Fruit fly (Drosophila melanogaster) whole organism, embryonic: ENCODE data around the gene TbCMF46.

Experiments used
- Adf1 ChIP-seq: fragments of 200-800 bp; sonication (Bioruptor generic); IDR thresholded peaks from 2 replicates; pipeline ENCODE4 v1.3.6; 2022; ENCODE audit warnings: missing biosample characterization, missing genetic modification characterization
- Atf-2 ChIP-seq: fragments of 200-800 bp; sonication (Bioruptor generic); optimal IDR thresholded peaks from 2 replicates; lab custom pipeline; 2016; ENCODE audit warnings: missing biosample characterization, missing genetic modification characterization
- B-H2 ChIP-seq: fragments of 200-800 bp; sonication (Bioruptor generic); optimal IDR thresholded peaks from 2 replicates; lab custom pipeline; 2018; ENCODE audit warnings: missing biosample characterization, mild to moderate bottlenecking, missing genetic modification characterization
- CG10543 ChIP-seq: fragments of 200-800 bp; sonication (Bioruptor generic); optimal IDR thresholded peaks from 3 replicates; lab custom pipeline; 2017; ENCODE audit warnings: missing biosample characterization, mild to moderate bottlenecking, missing genetic modification characterization, moderate library complexity
- CG12769 ChIP-seq: fragments of 200-800 bp; sonication (Bioruptor generic); optimal IDR thresholded peaks from 2 replicates; lab custom pipeline; 2019; ENCODE audit warnings: missing biosample characterization, mild to moderate bottlenecking, missing genetic modification characterization, moderate library complexity
- CG13894 ChIP-seq: fragments of 200-800 bp; sonication (Bioruptor generic); optimal IDR thresholded peaks from 3 replicates; lab custom pipeline; 2018; ENCODE audit warnings: missing biosample characterization, mild to moderate bottlenecking, missing genetic modification characterization, moderate library complexity
- CG14441 ChIP-seq: fragments of 200-800 bp; sonication (Bioruptor generic); IDR thresholded peaks from 2 replicates; pipeline ENCODE4 v1.3.6; 2022; ENCODE audit warnings: missing biosample characterization, missing genetic modification characterization
- CG15269 ChIP-seq: fragments of 200-800 bp; sonication (Bioruptor generic); optimal IDR thresholded peaks from 2 replicates; lab custom pipeline; 2018; ENCODE audit warnings: missing biosample characterization, mild to moderate bottlenecking, missing genetic modification characterization, moderate library complexity
- CG17361 ChIP-seq: fragments of 200-800 bp; sonication (Bioruptor generic); IDR thresholded peaks from 3 replicates; pipeline ENCODE4 v1.3.6; 2022; ENCODE audit warnings: missing biosample characterization, missing genetic modification characterization
- CG18262 ChIP-seq: fragments of 200-800 bp; optimal IDR thresholded peaks from 3 replicates; lab custom pipeline; 2019; ENCODE audit warnings: missing biosample characterization, mild to moderate bottlenecking, missing genetic modification characterization, moderate library complexity
- CG30431 ChIP-seq: fragments of 200-800 bp; sonication (Bioruptor generic); optimal IDR thresholded peaks from 2 replicates; lab custom pipeline; 2017; ENCODE audit warnings: missing biosample characterization, missing genetic modification characterization
- CG3407 ChIP-seq: fragments of 200-800 bp; sonication (Bioruptor generic); optimal IDR thresholded peaks from 2 replicates; lab custom pipeline; 2018; ENCODE audit warnings: missing biosample characterization, mild to moderate bottlenecking, missing genetic modification characterization
- CG34376 ChIP-seq: fragments of 200-800 bp; sonication (Bioruptor generic); optimal IDR thresholded peaks from 2 replicates; lab custom pipeline; 2018; ENCODE audit warnings: missing biosample characterization, mild to moderate bottlenecking, missing genetic modification characterization
- CG7556 ChIP-seq: fragments of 200-800 bp; sonication (Bioruptor generic); optimal IDR thresholded peaks from 2 replicates; lab custom pipeline; 2017; ENCODE audit warnings: missing biosample characterization, mild to moderate bottlenecking, missing genetic modification characterization
- CG9437 ChIP-seq: fragments of 200-800 bp; sonication (Bioruptor generic); optimal IDR thresholded peaks from 2 replicates; lab custom pipeline; 2018; ENCODE audit warnings: missing biosample characterization, mild to moderate bottlenecking, missing genetic modification characterization
- Ets65A ChIP-seq: fragments of 200-800 bp; sonication (Bioruptor generic); peaks from one replicate; lab custom pipeline; 2016; ENCODE audit warnings: missing biosample characterization, missing genetic modification characterization
- Fer2 ChIP-seq: fragments of 200-800 bp; sonication (Bioruptor generic); optimal IDR thresholded peaks from 2 replicates; lab custom pipeline; 2018; ENCODE audit warnings: missing biosample characterization, mild to moderate bottlenecking, missing genetic modification characterization, moderate library complexity
- Fer3 ChIP-seq: fragments of 200-800 bp; sonication (Bioruptor generic); optimal IDR thresholded peaks from 2 replicates; lab custom pipeline; 2018; ENCODE audit warnings: missing biosample characterization, mild to moderate bottlenecking, missing genetic modification characterization, moderate library complexity
- Hr78 ChIP-seq, 2 experiments: fragments of 200-800 bp in 1 of 2; fragments of >200 bp in 1 of 2; sonication (Bioruptor generic) in 1 of 2; optimal IDR thresholded peaks; 2 replicates each; lab custom pipeline; 2017 to 2019; ENCODE audit warnings: missing biosample characterization in 2 of 2, missing genetic modification characterization in 2 of 2, mild to moderate bottlenecking in 1 of 2, moderate library complexity in 1 of 2
- MBD-R2 ChIP-seq: fragments of 200-800 bp; sonication (Bioruptor generic); IDR thresholded peaks from 2 replicates; pipeline ENCODE4 v1.3.6; 2022; ENCODE audit warnings: missing biosample characterization, missing genetic modification characterization
- Meics ChIP-seq: fragments of 200-800 bp; sonication (Bioruptor generic); optimal IDR thresholded peaks from 2 replicates; lab custom pipeline; 2017; ENCODE audit warnings: missing biosample characterization, mild to moderate bottlenecking, missing genetic modification characterization
- Pdp1 ChIP-seq, 2 experiments: fragments of 200-800 bp; sonication (Bioruptor generic); optimal IDR thresholded peaks; 3 replicates each; lab custom pipeline; 2016; ENCODE audit warnings: missing biosample characterization in 2 of 2, missing genetic modification characterization in 2 of 2, mild to moderate bottlenecking in 1 of 2, moderate library complexity in 1 of 2
- Rfx ChIP-seq: fragments of 200-800 bp; sonication (Bioruptor generic); IDR thresholded peaks from 2 replicates; pipeline ENCODE4 v1.3.6; 2022; ENCODE audit warnings: missing biosample characterization, missing genetic modification characterization
- abd-A ChIP-seq: fragments of 200-800 bp; sonication (Bioruptor generic); optimal IDR thresholded peaks from 3 replicates; lab custom pipeline; 2019; ENCODE audit warnings: missing biosample characterization, mild to moderate bottlenecking, missing genetic modification characterization, moderate library complexity
- amos ChIP-seq: fragments of 200-800 bp; sonication (Bioruptor generic); IDR thresholded peaks from 2 replicates; pipeline ENCODE4 v1.3.6; 2022; ENCODE audit warnings: missing biosample characterization, missing genetic modification characterization; ENCODE audit not compliant: partially characterized antibody
- aop ChIP-seq: fragments of 200-800 bp; sonication (Bioruptor generic); IDR thresholded peaks from 2 replicates; pipeline ENCODE4 v1.3.6; 2022; ENCODE audit warnings: missing biosample characterization, missing genetic modification characterization
- bsh ChIP-seq, 2 experiments: fragments of 200-800 bp; sonication (Bioruptor generic); optimal IDR thresholded peaks; 2 replicates each; lab custom pipeline; 2017 to 2018; ENCODE audit warnings: mild to moderate bottlenecking in 2 of 2, missing biosample characterization in 2 of 2, missing genetic modification characterization in 2 of 2, moderate library complexity in 1 of 2
- cg ChIP-seq: fragments of 200-800 bp; sonication (Bioruptor generic); optimal IDR thresholded peaks from 3 replicates; lab custom pipeline; 2019; ENCODE audit warnings: missing biosample characterization, mild to moderate bottlenecking, missing genetic modification characterization, moderate library complexity
- ci ChIP-seq: fragments of 200-800 bp; sonication (Bioruptor generic); IDR thresholded peaks from 3 replicates; pipeline ENCODE4 v1.3.6; 2022; ENCODE audit warnings: missing biosample characterization, missing genetic modification characterization
- dm ChIP-seq: fragments of 200-800 bp; sonication (Bioruptor generic); optimal IDR thresholded peaks from 3 replicates; lab custom pipeline; 2016; ENCODE audit warnings: missing biosample characterization, missing genetic modification characterization
- dmrt11E ChIP-seq: fragments of 200-800 bp; sonication (Bioruptor generic); optimal IDR thresholded peaks from 3 replicates; lab custom pipeline; 2018; ENCODE audit warnings: missing biosample characterization, mild to moderate bottlenecking, missing genetic modification characterization, moderate library complexity
- fd102C ChIP-seq: fragments of 200-800 bp; sonication (Bioruptor generic); optimal IDR thresholded peaks from 2 replicates; lab custom pipeline; 2018; ENCODE audit warnings: missing biosample characterization, mild to moderate bottlenecking, missing genetic modification characterization, moderate library complexity
- hth ChIP-seq: fragments of >200 bp; optimal IDR thresholded peaks from 2 replicates; lab custom pipeline; 2017; ENCODE audit warnings: inconsistent platforms
- lab ChIP-seq: fragments of 200-800 bp; sonication (Bioruptor generic); optimal IDR thresholded peaks from 3 replicates; lab custom pipeline; 2017; ENCODE audit warnings: missing biosample characterization, missing genetic modification characterization, mild to moderate bottlenecking, moderate library complexity, missing genetic modification reagents
- mirr ChIP-seq: fragments of 200-800 bp; sonication (Bioruptor generic); optimal IDR thresholded peaks from 3 replicates; lab custom pipeline; 2018; ENCODE audit warnings: missing biosample characterization, mild to moderate bottlenecking, missing genetic modification characterization
- nmo ChIP-seq: fragments of 200-800 bp; sonication (Bioruptor generic); optimal IDR thresholded peaks from 2 replicates; lab custom pipeline; 2018; ENCODE audit warnings: missing biosample characterization, mild to moderate bottlenecking, missing genetic modification characterization, moderate library complexity
- nom ChIP-seq: fragments of 200-800 bp; sonication (Bioruptor generic); optimal IDR thresholded peaks from 2 replicates; lab custom pipeline; 2017; ENCODE audit warnings: missing biosample characterization, missing genetic modification characterization, mild to moderate bottlenecking, moderate library complexity, missing genetic modification reagents
- rib ChIP-seq: fragments of 200-800 bp; sonication (Bioruptor generic); IDR thresholded peaks from 2 replicates; pipeline ENCODE4 v1.3.6; 2022; ENCODE audit warnings: missing biosample characterization, missing genetic modification characterization
- row ChIP-seq: fragments of 200-800 bp; sonication (Bioruptor generic); IDR thresholded peaks from 3 replicates; pipeline ENCODE4 v1.3.6; 2022; ENCODE audit warnings: missing biosample characterization, missing genetic modification characterization
- sd ChIP-seq: fragments of 200-800 bp; sonication (Bioruptor generic); optimal IDR thresholded peaks from 3 replicates; lab custom pipeline; 2018; ENCODE audit warnings: missing biosample characterization, mild to moderate bottlenecking, missing genetic modification characterization, moderate library complexity
- sens ChIP-seq: fragments of 200-800 bp; sonication (Bioruptor generic); peaks from one replicate; lab custom pipeline; 2016; ENCODE audit warnings: missing biosample characterization, missing genetic modification characterization
- sug ChIP-seq: fragments of 200-800 bp; optimal IDR thresholded peaks from 2 replicates; lab custom pipeline; 2019; ENCODE audit warnings: missing biosample characterization, mild to moderate bottlenecking, missing genetic modification characterization, moderate library complexity
- yki ChIP-seq: fragments of >200 bp; optimal IDR thresholded peaks from 3 replicates; lab custom pipeline; 2018

Gene TbCMF46

DNA sequence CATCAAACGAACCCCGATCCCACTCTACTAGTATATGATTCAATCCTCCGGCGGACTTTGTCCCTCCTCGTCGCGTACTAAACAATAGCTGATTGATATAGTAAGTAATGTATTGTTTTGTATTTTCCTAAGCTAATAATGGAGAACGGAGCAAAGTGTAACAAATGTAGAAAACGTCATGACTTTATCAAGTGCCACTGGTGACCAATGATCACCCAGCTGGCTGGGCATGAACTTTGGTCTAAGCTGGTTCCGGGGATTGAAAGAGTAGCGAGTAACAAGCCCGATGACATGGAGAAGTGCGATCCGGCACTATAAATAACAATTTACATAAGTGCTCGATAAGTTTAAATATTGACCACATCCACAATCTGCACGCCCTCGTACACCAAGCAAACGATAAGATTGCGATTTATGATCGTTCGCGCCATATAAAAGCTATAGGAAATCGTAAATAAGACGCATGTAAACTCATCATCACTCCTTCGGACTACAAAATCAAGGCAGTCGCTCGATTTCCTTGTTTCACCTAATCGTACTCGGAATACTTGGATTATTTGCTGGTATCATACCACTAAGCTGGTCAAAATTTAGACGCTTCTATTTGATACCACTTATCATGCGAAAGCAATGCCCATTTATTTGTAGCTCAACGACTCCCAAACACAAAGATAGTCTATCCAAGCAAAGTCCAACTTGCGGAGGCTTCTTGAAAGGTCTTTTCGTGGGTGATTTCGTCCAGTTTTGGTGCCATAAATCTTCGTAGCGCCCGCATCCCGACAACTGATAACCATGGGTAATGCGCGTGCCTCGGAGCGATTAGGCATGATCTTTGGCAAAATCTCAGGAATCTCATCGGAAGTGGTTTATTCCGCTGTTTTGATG, 24.8 kb upstream of the TbCMF46 start (continued):
- no peak for TF ChIP-seq nmo (GFP tag; lab: Kevin White, UChicago)
- peak in 1 of 2 experiments; percentile 50 for TF ChIP-seq bsh (GFP tag; optimal IDR thresholded peaks at IDR 0.05; lab: Kevin White, UChicago)
- TF ChIP-seq CG3407 (GFP tag; lab: Kevin White, UChicago) = no peak
- TF ChIP-seq sug (tag; lab: Kevin White, UChicago) = peak; percentile 65
- TF ChIP-seq dm (GFP tag; lab: Kevin White, UChicago) = no peak
- no peak for TF ChIP-seq CG17361 (GFP tag; lab: Robert Waterston, UW)
- no peak for TF ChIP-seq dmrt11E (tag; lab: Kevin White, UChicago)
- TF ChIP-seq MBD-R2 (GFP tag; lab: Robert Waterston, UW) = no peak

DNA sequence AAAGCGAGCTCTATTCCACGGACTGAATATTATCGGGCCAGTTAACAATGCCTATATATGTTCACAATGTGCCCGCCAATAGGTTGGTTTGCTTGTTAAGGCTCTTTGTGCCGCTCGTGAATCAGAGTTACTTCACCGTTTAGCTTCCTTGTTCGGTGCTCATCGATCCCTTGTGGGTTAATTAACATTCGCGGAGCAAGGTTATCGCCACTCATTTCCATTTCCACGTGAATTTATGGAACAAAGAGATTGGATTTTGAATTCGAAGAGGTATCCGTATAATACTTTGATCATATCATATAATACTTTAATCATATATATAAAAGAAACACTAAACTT, 23.8 kb upstream of the TbCMF46 start:
- TF ChIP-seq Fer2 (tag; lab: Kevin White, UChicago) (no peak), Ets65A (GFP tag; lab: Kevin White, UChicago) (peak; percentile 55), Fer3 (tag; lab: Kevin White, UChicago) (peak; percentile 16), Hr78 (GFP tag; optimal IDR thresholded peaks at IDR 0.05; lab: Kevin White, UChicago) (peak in 1 of 2 experiments; percentile 28)

DNA sequence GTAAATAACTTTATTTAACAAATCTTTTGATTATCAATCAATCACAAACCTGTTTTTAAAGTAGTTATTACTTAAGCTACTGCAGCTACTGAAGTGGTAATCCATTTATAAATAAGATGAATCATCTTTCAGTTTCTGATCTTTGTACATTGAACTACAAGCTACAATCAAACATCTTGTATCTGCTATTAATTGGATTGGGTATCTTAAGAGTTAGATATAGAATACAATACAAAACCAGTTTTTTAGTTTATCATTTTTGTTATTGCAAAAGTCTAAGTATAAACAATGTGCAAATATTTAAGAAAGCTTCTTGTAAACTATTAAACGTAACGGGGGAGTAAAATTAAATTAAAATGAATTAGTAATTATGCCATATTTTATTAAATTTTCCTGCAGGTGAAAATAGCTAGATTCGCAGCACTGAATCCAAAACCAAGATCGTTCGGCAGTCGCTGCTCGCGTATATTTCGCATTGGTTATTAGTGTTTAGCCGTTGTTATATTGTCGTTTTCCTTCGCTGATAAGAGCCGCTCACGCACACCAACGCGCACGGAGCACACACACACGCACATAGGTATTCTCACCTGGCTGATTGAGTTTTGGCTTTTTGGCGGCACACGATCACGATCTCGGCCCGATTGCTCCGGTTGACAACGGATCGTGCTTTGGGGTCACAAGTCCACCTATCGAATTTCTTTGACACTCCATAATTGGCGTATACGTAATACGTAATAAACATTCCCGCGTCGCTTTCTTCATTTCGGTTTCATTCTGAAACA, 23.3 kb upstream of the TbCMF46 start:
- TF ChIP-seq aop (GFP tag; lab: Robert Waterston, UW) (no peak), cg (peak; percentile 68), lab (peak; percentile 19), Pdp1 (GFP tag; optimal IDR thresholded peaks at IDR 0.05; lab: Kevin White, UChicago) (peak in 1 of 2 experiments; percentile 62), CG14441 (GFP tag; lab: Robert Waterston, UW) (peak; percentile 30; the same call in 1 of the 2 replicates), Adf1 (GFP tag; lab: Robert Waterston, UW) (peak; percentile 15; the same call in 1 of the 2 replicates), Meics (peak; percentile 9), CG13894 (tag; lab: Kevin White, UChicago) (peak; percentile 52), ci (0 out of 3 replicates have a peak, but pooled peaks have one; percentile 23), B-H2 (GFP tag; lab: Kevin White, UChicago) (peak; percentile 39), MBD-R2 (GFP tag; lab: Robert Waterston, UW) (peak; percentile 15; the same call in 1 of the 2 replicates), CG30431 (GFP tag; lab: Kevin White, UChicago) (no peak), CG15269 (tag; lab: Kevin White, UChicago) (peak; percentile 18), CG7556 (peak; percentile 12), yki (lab: Kevin White, UChicago) (no peak), CG10543 (GFP tag; lab: Kevin White, UChicago) (peak; percentile 27), abd-A (tag; lab: Kevin White, UChicago) (no peak), hth (no peak), Rfx (GFP tag; lab: Robert Waterston, UW) (0 out of 2 replicates have a peak, but pooled peaks have one; percentile 13), fd102C (GFP tag; lab: Kevin White, UChicago) (no peak), mirr (GFP tag; lab: Kevin White, UChicago) (peak; percentile 81), CG12769 (tag; lab: Kevin White, UChicago) (peak; percentile 75), CG9437 (GFP tag; lab: Kevin White, UChicago) (peak; percentile 67), amos (GFP tag; lab: Robert Waterston, UW) (peak; percentile 19; the same call in 1 of the 2 replicates), sd (tag; lab: Kevin White, UChicago) (peak; percentile 88), CG34376 (GFP tag; lab: Kevin White, UChicago) (peak; percentile 69), row (GFP tag; lab: Robert Waterston, UW) (peak; percentile 60), Atf-2 (GFP tag; lab: Kevin White, UChicago) (no peak), CG18262 (tag; lab: Kevin White, UChicago) (peak; percentile 6), nom (GFP tag; lab: Kevin White, UChicago) (peak; percentile 4), sens (GFP tag; lab: Kevin White, UChicago) (peak; percentile 17), rib (GFP tag; lab: Robert Waterston, UW) (peak; percentile 47; the same call in 1 of the 2 replicates)
